Worm (Caenorhabditis elegans): ENCODE results near the gene lido-17.

Gene lido-17

ce11 chrII:9377158-9377557 lies 15.5 kb downstream of the lido-17 start, which contains the start of gene C06C3.10:
Gene C06C3.10 (minus strand): TSS chrII:9377258.
- TF ChIP-seq him-1 (tag; optimal IDR thresholded peaks at IDR 0.05) (no peak), W03F9.2 (tag; optimal IDR thresholded peaks at IDR 0.05) (no peak), dao-5 (tag; optimal IDR thresholded peaks at IDR 0.05) (no peak)

- TF ChIP-seq dao-5 (tag; optimal IDR thresholded peaks at IDR 0.05) (no peak), him-1 (tag; optimal IDR thresholded peaks at IDR 0.05) (no peak), W03F9.2 (tag; optimal IDR thresholded peaks at IDR 0.05) (no peak)
Observed at ce11 chrII:9374807-9375206, 17.8 kb downstream of the lido-17 start, which contains the start of gene C06C3.12. Gene C06C3.12 (plus strand): TSS chrII:9375107.

- TF ChIP-seq him-1 (tag; optimal IDR thresholded peaks at IDR 0.05) = no peak
- no peak for TF ChIP-seq dao-5 (tag; optimal IDR thresholded peaks at IDR 0.05)
- no peak for TF ChIP-seq W03F9.2 (tag; optimal IDR thresholded peaks at IDR 0.05)
Observed at ce11 chrII:9372991-9373390, 19.6 kb downstream of the lido-17 start, which contains the start of gene C06C3.4. Gene C06C3.4 (plus strand): TSS chrII:9373291.

ce11 chrII:9372393-9372792 lies 20.2 kb downstream of the lido-17 start, which contains the start of gene C06C3.3:
Gene C06C3.3 (minus strand): TSS chrII:9372493.
- no peak for TF ChIP-seq W03F9.2 (tag; optimal IDR thresholded peaks at IDR 0.05)
- TF ChIP-seq dao-5 (tag; optimal IDR thresholded peaks at IDR 0.05) = no peak
- TF ChIP-seq him-1 (tag; optimal IDR thresholded peaks at IDR 0.05) = no peak

ce11 chrII:9369394-9369793 lies 23.2 kb downstream of the lido-17 start:
- TF ChIP-seq him-1 (tag; optimal IDR thresholded peaks at IDR 0.05) (no peak), W03F9.2 (tag; optimal IDR thresholded peaks at IDR 0.05) (no peak), dao-5 (tag; optimal IDR thresholded peaks at IDR 0.05) (no peak)

ce11 chrII:9362249-9362648 lies 30.4 kb downstream of the lido-17 start:
- TF ChIP-seq dao-5 (tag; optimal IDR thresholded peaks at IDR 0.05) (no peak), W03F9.2 (tag; optimal IDR thresholded peaks at IDR 0.05) (no peak), him-1 (tag; optimal IDR thresholded peaks at IDR 0.05) (no peak)

ce11 chrII:9358230-9358629 lies 34.4 kb downstream of the lido-17 start, which contains the start of gene mel-11:
Gene mel-11 (plus strand): TSS chrII:9358530.
- no peak for TF ChIP-seq him-1 (tag; optimal IDR thresholded peaks at IDR 0.05)
- no peak for TF ChIP-seq W03F9.2 (tag; optimal IDR thresholded peaks at IDR 0.05)
- TF ChIP-seq dao-5 (tag; optimal IDR thresholded peaks at IDR 0.05) = no peak

ce11 chrII:9356723-9357122 lies 35.9 kb downstream of the lido-17 start:
- TF ChIP-seq W03F9.2 (tag; optimal IDR thresholded peaks at IDR 0.05) (no peak), him-1 (tag; optimal IDR thresholded peaks at IDR 0.05) (no peak), dao-5 (tag; optimal IDR thresholded peaks at IDR 0.05) (no peak)

ce11 chrII:9352669-9353068 lies 40.0 kb downstream of the lido-17 start, which contains the start of the genes sdhb-1 and cup-15:
Gene sdhb-1 (minus strand): TSS chrII:9352731.
Gene cup-15 (plus strand): TSS chrII:9353000.
- TF ChIP-seq dao-5 (tag; optimal IDR thresholded peaks at IDR 0.05) (no peak), him-1 (tag; optimal IDR thresholded peaks at IDR 0.05) (no peak), W03F9.2 (tag; optimal IDR thresholded peaks at IDR 0.05) (no peak)

ce11 chrII:9347444-9347843 lies 45.2 kb downstream of the lido-17 start:
- no peak for TF ChIP-seq W03F9.2 (tag; optimal IDR thresholded peaks at IDR 0.05)
- TF ChIP-seq him-1 (tag; optimal IDR thresholded peaks at IDR 0.05) = no peak
- no peak for TF ChIP-seq dao-5 (tag; optimal IDR thresholded peaks at IDR 0.05)

- no peak for TF ChIP-seq dao-5 (tag; optimal IDR thresholded peaks at IDR 0.05)
Observed at ce11 chrII:9346490-9346889, 46.1 kb downstream of the lido-17 start, which contains the start of gene F42A8.1. Gene F42A8.1 (minus strand): TSS chrII:9346590.

ce11 chrII:9345794-9346193 lies 46.8 kb downstream of the lido-17 start:
- no peak for TF ChIP-seq him-1 (tag; optimal IDR thresholded peaks at IDR 0.05)
- TF ChIP-seq W03F9.2 (tag; optimal IDR thresholded peaks at IDR 0.05) = no peak
- TF ChIP-seq dao-5 (tag; optimal IDR thresholded peaks at IDR 0.05) = no peak

- TF ChIP-seq him-1 (tag; optimal IDR thresholded peaks at IDR 0.05) = no peak
Observed at ce11 chrII:9345116-9345515, 47.5 kb downstream of the lido-17 start.

ce11 chrII:9343955-9344354 lies 48.7 kb downstream of the lido-17 start:
- TF ChIP-seq dao-5 (tag; optimal IDR thresholded peaks at IDR 0.05) (no peak), W03F9.2 (tag; optimal IDR thresholded peaks at IDR 0.05) (no peak), him-1 (tag; optimal IDR thresholded peaks at IDR 0.05) (no peak)

- no peak for TF ChIP-seq W03F9.2 (tag; optimal IDR thresholded peaks at IDR 0.05)
- TF ChIP-seq dao-5 (tag; optimal IDR thresholded peaks at IDR 0.05) = no peak
- TF ChIP-seq him-1 (tag; optimal IDR thresholded peaks at IDR 0.05) = no peak
Observed at ce11 chrII:9338859-9339258, 53.8 kb downstream of the lido-17 start, which contains the start of gene ttll-12. Gene ttll-12 (plus strand): TSS chrII:9338997.
